Fruit fly (Drosophila melanogaster) whole organism, embryonic: ENCODE data around the gene CG17784.
A peak's percentile ranks its signal among the peaks of the same experiment; 100 is the strongest.

Experiments used
- Abd-B ChIP-seq: fragments of 200-800 bp; sonication (Bioruptor generic); optimal IDR thresholded peaks from 2 replicates; lab custom pipeline; 2018; ENCODE audit warnings: missing biosample characterization, mild to moderate bottlenecking, missing genetic modification characterization, moderate library complexity
- Adf1 ChIP-seq: fragments of 200-800 bp; sonication (Bioruptor generic); IDR thresholded peaks from 2 replicates; pipeline ENCODE4 v1.3.6; 2022; ENCODE audit warnings: missing biosample characterization, missing genetic modification characterization
- Awh ChIP-seq: fragments of 200-800 bp; sonication (Bioruptor generic); IDR thresholded peaks from 2 replicates; pipeline ENCODE4, ENCODE4 v1.3.6; 2022; ENCODE audit warnings: missing biosample characterization, missing genetic modification characterization
- B-H1 ChIP-seq: fragments of 200-800 bp; sonication (Bioruptor generic); IDR thresholded peaks from 3 replicates; pipeline ENCODE4 v1.3.6; 2022; ENCODE audit warnings: missing biosample characterization, missing genetic modification characterization
- Bgb ChIP-seq: fragments of 200-800 bp; sonication (Bioruptor generic); IDR thresholded peaks from 2 replicates; pipeline ENCODE4 v1.3.6; 2022; ENCODE audit warnings: missing biosample characterization, missing genetic modification characterization; ENCODE audit not compliant: partially characterized antibody
- CG10267 ChIP-seq: fragments of 200-800 bp; sonication (Bioruptor generic); optimal IDR thresholded peaks from 2 replicates; lab custom pipeline; 2018; ENCODE audit warnings: missing biosample characterization, mild to moderate bottlenecking, missing genetic modification characterization, moderate library complexity
- CG10565 ChIP-seq: fragments of 200-800 bp; sonication (Bioruptor generic); optimal IDR thresholded peaks from 3 replicates; lab custom pipeline; 2016; ENCODE audit warnings: missing biosample characterization, mild to moderate bottlenecking, missing genetic modification characterization
- CG11456 ChIP-seq: fragments of 200-800 bp; sonication (Bioruptor generic); IDR thresholded peaks from 3 replicates; pipeline ENCODE4 v1.3.6; 2022; ENCODE audit warnings: missing biosample characterization, missing genetic modification characterization
- CG12155 ChIP-seq: fragments of 200-800 bp; sonication (Bioruptor generic); optimal IDR thresholded peaks from 3 replicates; lab custom pipeline; 2016; ENCODE audit warnings: missing biosample characterization, missing genetic modification characterization
- CG1233 ChIP-seq: fragments of 200-800 bp; sonication (Bioruptor generic); optimal IDR thresholded peaks from 4 replicates; lab custom pipeline; 2018; ENCODE audit warnings: missing biosample characterization, mild to moderate bottlenecking, missing genetic modification characterization
- CG12942 ChIP-seq: fragments of 200-800 bp; sonication (Bioruptor generic); optimal IDR thresholded peaks from 3 replicates; lab custom pipeline; 2016; ENCODE audit warnings: missing biosample characterization, missing genetic modification characterization
- CG13775 ChIP-seq: fragments of 200-800 bp; sonication (Bioruptor generic); optimal IDR thresholded peaks from 3 replicates; lab custom pipeline; 2017; ENCODE audit warnings: missing biosample characterization, mild to moderate bottlenecking, missing genetic modification characterization
- CG15479 ChIP-seq: fragments of 200-800 bp; sonication (Bioruptor generic); optimal IDR thresholded peaks from 3 replicates; lab custom pipeline; 2019; ENCODE audit warnings: missing biosample characterization, mild to moderate bottlenecking, missing genetic modification characterization, moderate library complexity
- CG15601 ChIP-seq: fragments of 200-800 bp; sonication (Bioruptor generic); optimal IDR thresholded peaks from 3 replicates; lab custom pipeline; 2019; ENCODE audit warnings: missing biosample characterization, mild to moderate bottlenecking, missing genetic modification characterization, moderate library complexity
- CG16863 ChIP-seq: fragments of 200-800 bp; sonication (Bioruptor generic); optimal IDR thresholded peaks from 3 replicates; lab custom pipeline; 2016; ENCODE audit warnings: missing biosample characterization, missing genetic modification characterization
- CG17186 ChIP-seq: fragments of 200-800 bp; sonication (Bioruptor generic); optimal IDR thresholded peaks from 3 replicates; lab custom pipeline; 2017; ENCODE audit warnings: missing biosample characterization, missing genetic modification reagents, missing genetic modification characterization
- CG18619 ChIP-seq: fragments of 200-800 bp; sonication (Bioruptor generic); optimal IDR thresholded peaks from 3 replicates; lab custom pipeline; 2017; ENCODE audit warnings: missing biosample characterization, mild to moderate bottlenecking, missing genetic modification characterization
- CG7786 ChIP-seq: fragments of 200-800 bp; sonication (Bioruptor generic); optimal IDR thresholded peaks from 2 replicates; lab custom pipeline; 2016; ENCODE audit warnings: missing biosample characterization, missing genetic modification characterization
- CG7839 ChIP-seq: fragments of 200-800 bp; sonication (Bioruptor generic); optimal IDR thresholded peaks from 3 replicates; lab custom pipeline; 2018; ENCODE audit warnings: missing biosample characterization, mild to moderate bottlenecking, missing genetic modification characterization, moderate library complexity
- CG7987 ChIP-seq: fragments of 200-800 bp; sonication (Bioruptor generic); optimal IDR thresholded peaks from 2 replicates; lab custom pipeline; 2018; ENCODE audit warnings: missing biosample characterization, mild to moderate bottlenecking, missing genetic modification characterization, moderate library complexity
- CG8388 ChIP-seq: fragments of 200-800 bp; sonication (Bioruptor generic); optimal IDR thresholded peaks from 2 replicates; lab custom pipeline; 2019; ENCODE audit warnings: missing biosample characterization, mild to moderate bottlenecking, missing genetic modification characterization, moderate library complexity
- CG9609 ChIP-seq: fragments of 200-800 bp; sonication (Bioruptor generic); optimal IDR thresholded peaks from 3 replicates; lab custom pipeline; 2016; ENCODE audit warnings: missing biosample characterization, missing genetic modification characterization
- CG9876 ChIP-seq: fragments of 200-800 bp; sonication (Bioruptor generic); optimal IDR thresholded peaks from 2 replicates; lab custom pipeline; 2016; ENCODE audit warnings: missing biosample characterization, missing genetic modification characterization
- Deaf1 ChIP-seq: fragments of 200-800 bp; optimal IDR thresholded peaks from 3 replicates; lab custom pipeline; 2019; ENCODE audit warnings: missing biosample characterization, mild to moderate bottlenecking, missing genetic modification characterization, moderate library complexity
- Doc2 ChIP-seq: fragments of 200-800 bp; sonication (Bioruptor generic); IDR thresholded peaks from 2 replicates; pipeline ENCODE4 v1.3.6; 2022; ENCODE audit warnings: missing biosample characterization, missing genetic modification characterization
- HmgZ ChIP-seq: fragments of 200-800 bp; sonication (Bioruptor generic); optimal IDR thresholded peaks from 2 replicates; lab custom pipeline; 2018; ENCODE audit warnings: missing biosample characterization, mild to moderate bottlenecking, missing genetic modification characterization
- Lim3 ChIP-seq: fragments of 200-800 bp; sonication (Bioruptor generic); IDR thresholded peaks from 2 replicates; pipeline ENCODE4 v1.3.6; 2022; ENCODE audit warnings: missing biosample characterization, missing genetic modification characterization
- MBD-R2 ChIP-seq: fragments of 200-800 bp; sonication (Bioruptor generic); IDR thresholded peaks from 2 replicates; pipeline ENCODE4 v1.3.6; 2022; ENCODE audit warnings: missing biosample characterization, missing genetic modification characterization
- MESR4 ChIP-seq: fragments of 200-800 bp; sonication (Bioruptor generic); optimal IDR thresholded peaks from 2 replicates; lab custom pipeline; 2018; ENCODE audit warnings: missing biosample characterization, mild to moderate bottlenecking, missing genetic modification characterization, moderate library complexity
- Mrtf ChIP-seq: fragments of 200-800 bp; sonication (Bioruptor generic); IDR thresholded peaks from 3 replicates; pipeline ENCODE4 v1.3.6; 2022; ENCODE audit warnings: missing biosample characterization, missing genetic modification characterization
- NK7.1 ChIP-seq: fragments of 200-800 bp; sonication (Bioruptor generic); optimal IDR thresholded peaks from 3 replicates; lab custom pipeline; 2016; ENCODE audit warnings: missing biosample characterization, missing genetic modification characterization
- Nf-YB ChIP-seq: fragments of 200-800 bp; sonication (Bioruptor generic); optimal IDR thresholded peaks from 3 replicates; lab custom pipeline; 2019; ENCODE audit warnings: missing biosample characterization, mild to moderate bottlenecking, missing genetic modification characterization, moderate library complexity
- Oaz ChIP-seq: fragments of 200-800 bp; sonication (Bioruptor generic); IDR thresholded peaks from 2 replicates; pipeline ENCODE4 v1.3.6; 2022; ENCODE audit warnings: missing biosample characterization, missing genetic modification characterization
- Sin3A ChIP-seq: fragments of >200 bp; optimal IDR thresholded peaks from 2 replicates; lab custom pipeline; 2018
- TFAM ChIP-seq: fragments of 200-800 bp; sonication (Bioruptor generic); optimal IDR thresholded peaks from 2 replicates; lab custom pipeline; 2017; ENCODE audit warnings: missing biosample characterization, missing genetic modification characterization, inconsistent platforms
- ab ChIP-seq: fragments of 200-800 bp; sonication (Bioruptor generic); optimal IDR thresholded peaks from 2 replicates; lab custom pipeline; 2016; ENCODE audit warnings: missing biosample characterization, missing genetic modification characterization
- ara ChIP-seq: fragments of 200-800 bp; sonication (Bioruptor generic); IDR thresholded peaks from 2 replicates; pipeline ENCODE4 v1.3.6; 2022; ENCODE audit warnings: missing biosample characterization, missing genetic modification characterization
- crp ChIP-seq, 2 experiments: fragments of 200-800 bp; sonication (Bioruptor generic); optimal IDR thresholded peaks; 2 replicates in 1 of 2; 3 replicates in 1 of 2; lab custom pipeline; 2017; ENCODE audit warnings: missing biosample characterization in 2 of 2, missing genetic modification characterization in 2 of 2, mild to moderate bottlenecking in 1 of 2, moderate library complexity in 1 of 2
- dm ChIP-seq: fragments of 200-800 bp; sonication (Bioruptor generic); optimal IDR thresholded peaks from 3 replicates; lab custom pipeline; 2016; ENCODE audit warnings: missing biosample characterization, missing genetic modification characterization
- p53 ChIP-seq: fragments of 200-800 bp; sonication (Bioruptor generic); optimal IDR thresholded peaks from 2 replicates; lab custom pipeline; 2016; ENCODE audit warnings: missing biosample characterization, missing genetic modification characterization
- peb ChIP-seq: fragments of 200-800 bp; sonication (Bioruptor generic); IDR thresholded peaks from 2 replicates; pipeline ENCODE4 v1.3.6; 2022; ENCODE audit warnings: missing biosample characterization, missing genetic modification characterization
- pnt ChIP-seq: fragments of 200-800 bp; sonication (Bioruptor generic); optimal IDR thresholded peaks from 3 replicates; lab custom pipeline; 2016; ENCODE audit warnings: missing biosample characterization, missing genetic modification characterization
- psq ChIP-seq: fragments of 200-800 bp; sonication (Bioruptor generic); optimal IDR thresholded peaks from 2 replicates; lab custom pipeline; 2017; ENCODE audit warnings: missing biosample characterization, missing genetic modification characterization
- rib ChIP-seq: fragments of 200-800 bp; sonication (Bioruptor generic); IDR thresholded peaks from 2 replicates; pipeline ENCODE4 v1.3.6; 2022; ENCODE audit warnings: missing biosample characterization, missing genetic modification characterization
- shn ChIP-seq: fragments of 200-800 bp; sonication (Bioruptor generic); optimal IDR thresholded peaks from 3 replicates; lab custom pipeline; 2016; ENCODE audit warnings: missing biosample characterization, missing genetic modification characterization
- sima ChIP-seq: fragments of 200-800 bp; sonication (Bioruptor generic); optimal IDR thresholded peaks from 2 replicates; lab custom pipeline; 2016; ENCODE audit warnings: missing biosample characterization, missing genetic modification characterization
- sisA ChIP-seq: fragments of 200-800 bp; sonication (Bioruptor generic); IDR thresholded peaks from 2 replicates; pipeline ENCODE4 v1.3.6; 2022; ENCODE audit warnings: missing biosample characterization, missing genetic modification characterization
- sna ChIP-seq: fragments of 200-800 bp; sonication (Bioruptor generic); IDR thresholded peaks from 2 replicates; pipeline ENCODE4 v1.3.6; 2022; ENCODE audit warnings: missing biosample characterization, missing genetic modification characterization; ENCODE audit not compliant: partially characterized antibody
- sug ChIP-seq: fragments of 200-800 bp; optimal IDR thresholded peaks from 2 replicates; lab custom pipeline; 2019; ENCODE audit warnings: missing biosample characterization, mild to moderate bottlenecking, missing genetic modification characterization, moderate library complexity
- ttk ChIP-seq: fragments of 200-800 bp; sonication (Bioruptor generic); IDR thresholded peaks from 2 replicates; pipeline ENCODE4 v2.1.2; 2022; ENCODE audit warnings: missing biosample characterization, missing genetic modification characterization
- wdn ChIP-seq: fragments of 200-800 bp; sonication (Bioruptor generic); IDR thresholded peaks from 2 replicates; pipeline ENCODE4 v1.3.6; 2022; ENCODE audit warnings: missing biosample characterization, missing genetic modification characterization

The CG17784 gene

DNA sequence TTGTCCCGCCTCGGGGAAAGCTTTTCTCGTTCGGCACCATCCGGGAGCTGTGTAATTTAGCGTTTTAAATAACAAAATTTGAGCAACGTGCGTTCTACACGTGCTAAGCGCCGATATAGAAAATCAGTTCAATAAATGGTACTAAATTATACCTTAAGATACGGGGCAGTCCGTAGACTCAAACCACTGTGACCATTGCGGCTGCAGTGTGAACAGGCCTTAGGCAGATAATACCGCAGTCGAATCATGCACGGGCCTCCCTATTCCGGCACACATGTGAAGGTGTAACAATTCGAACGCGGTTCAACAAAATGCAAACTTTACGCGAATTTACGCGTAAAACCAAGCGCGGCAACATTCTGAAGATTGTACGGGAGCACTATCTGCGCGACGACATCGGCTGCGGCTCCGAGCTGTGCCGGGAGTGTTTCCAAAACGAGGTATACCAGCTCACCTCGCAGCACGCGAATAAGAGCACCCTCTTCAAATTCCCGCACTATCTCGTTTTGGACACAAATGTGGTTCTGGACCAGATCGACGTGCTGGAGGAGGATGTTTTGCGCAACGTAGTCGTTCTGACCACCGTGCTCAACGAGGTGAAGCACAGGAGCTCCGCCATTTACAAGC lies 31.5 kb downstream of the CG17784 start, which contains the start of the genes Rrp5 and Dis3 (continued):
- TF ChIP-seq CG7786 (peak; percentile 43), Sin3A (lab: Kevin White, UChicago) (peak; percentile 81), Deaf1 (no peak), Mrtf (GFP tag; lab: Robert Waterston, UW) (peak; percentile 42; the same call in 1 of the 3 replicates), ttk (GFP tag; lab: Robert Waterston, UW) (peak; percentile 38; the same call in 1 of the 2 replicates), pnt (GFP tag; lab: Kevin White, UChicago) (no peak), ara (GFP tag; lab: Robert Waterston, UW) (0 out of 2 replicates have a peak, but pooled peaks have one; percentile 50), p53 (peak; percentile 65), crp (GFP tag; optimal IDR thresholded peaks at IDR 0.05; lab: Kevin White, UChicago) (peak in 1 of 2 experiments; percentile 66), shn (GFP tag; lab: Kevin White, UChicago) (peak; percentile 38), CG15479 (GFP tag; lab: Kevin White, UChicago) (no peak), Lim3 (GFP tag; lab: Robert Waterston, UW) (no peak), TFAM (no peak), CG9876 (GFP tag; lab: Kevin White, UChicago) (peak; percentile 57), sna (0 out of 2 replicates have a peak, but pooled peaks have one; percentile 30), CG9609 (GFP tag; lab: Kevin White, UChicago) (peak; percentile 65), Doc2 (GFP tag; lab: Robert Waterston, UW) (no peak), NK7.1 (GFP tag; lab: Kevin White, UChicago) (no peak), CG1233 (GFP tag; lab: Kevin White, UChicago) (no peak), Adf1 (GFP tag; lab: Robert Waterston, UW) (peak; percentile 50), psq (no peak), MBD-R2 (GFP tag; lab: Robert Waterston, UW) (peak; percentile 99), sisA (GFP tag; lab: Robert Waterston, UW) (peak; percentile 57), wdn (GFP tag; lab: Robert Waterston, UW) (0 out of 2 replicates have a peak, but pooled peaks have one; percentile 38), CG8388 (no peak), Bgb (GFP tag; lab: Robert Waterston, UW) (peak; percentile 44; the same call in 1 of the 2 replicates), MESR4 (GFP tag; lab: Kevin White, UChicago) (peak; percentile 86), Abd-B (GFP tag; lab: Kevin White, UChicago) (no peak), Awh (GFP tag; lab: Robert Waterston, UW) (no peak), dm (GFP tag; lab: Kevin White, UChicago) (peak; percentile 100), CG7839 (tag; lab: Kevin White, UChicago) (no peak), B-H1 (no peak), ab (GFP tag; lab: Kevin White, UChicago) (no peak), CG18619 (no peak), sug (no peak), CG13775 (peak; percentile 42), HmgZ (tag; lab: Kevin White, UChicago) (peak; percentile 84), CG10565 (GFP tag; lab: Kevin White, UChicago) (no peak), Nf-YB (GFP tag; lab: Kevin White, UChicago) (no peak), sima (no peak), peb (GFP tag; lab: Robert Waterston, UW) (no peak), CG12155 (GFP tag; lab: Kevin White, UChicago) (peak; percentile 22), CG17186 (GFP tag; lab: Kevin White, UChicago) (peak; percentile 87), Oaz (GFP tag; lab: Robert Waterston, UW) (no peak), CG10267 (no peak), CG15601 (tag; lab: Kevin White, UChicago) (no peak), CG7987 (GFP tag; lab: Kevin White, UChicago) (peak; percentile 26), CG12942 (GFP tag; lab: Kevin White, UChicago) (no peak), CG16863 (GFP tag; lab: Kevin White, UChicago) (no peak), CG11456 (peak; percentile 74; the same call in 2 of the 3 replicates), rib (GFP tag; lab: Robert Waterston, UW) (no peak)
